Fruit fly (Drosophila melanogaster): ENCODE data around the gene Sfp26Ac.

Gene Sfp26Ac

DNA sequence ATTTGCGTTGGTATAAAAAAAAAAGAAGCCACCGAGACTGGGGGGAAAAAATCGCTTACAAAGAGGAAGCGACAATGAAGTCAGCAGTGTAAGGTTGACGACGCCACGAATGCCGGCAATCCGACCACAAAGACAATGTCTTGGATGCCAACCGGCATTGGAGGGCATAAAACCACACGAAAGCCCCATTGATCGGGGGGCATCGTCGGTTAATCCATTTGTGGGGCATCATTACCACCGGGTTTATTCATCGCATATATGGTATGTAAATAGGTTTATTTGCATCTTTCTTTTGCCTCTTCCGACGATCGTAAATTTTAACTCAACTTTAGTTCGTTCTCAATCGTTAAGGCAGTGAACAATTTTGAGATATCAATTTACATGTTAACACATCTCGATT lies 2.4 kb upstream of the Sfp26Ac start:
- TF ChIP-seq CG8478 (optimal IDR thresholded peaks at IDR 0.05) (no peak), CTCF (optimal IDR thresholded peaks at IDR 0.05) (no peak)

DNA sequence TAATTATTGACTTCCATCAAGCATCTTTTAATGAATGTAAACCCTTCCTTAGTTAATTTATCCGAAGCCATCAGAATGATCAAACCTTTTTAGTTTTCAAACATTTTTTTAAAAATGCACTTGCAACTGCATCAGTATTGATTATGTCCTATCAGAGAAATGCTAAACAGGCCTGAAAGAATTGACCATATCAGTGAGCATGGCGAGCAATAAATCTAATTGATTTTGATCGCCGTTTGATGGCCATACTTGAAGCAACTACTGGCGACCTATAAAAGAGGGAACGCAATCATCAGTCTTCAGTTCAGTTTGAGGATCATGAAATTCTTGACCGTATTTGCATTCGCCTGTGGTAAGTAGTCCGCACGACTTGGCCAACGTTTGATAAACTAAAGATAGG lies 1.1 kb upstream of the Sfp26Ac start, which contains the start of gene CG9029:
CG9029 (plus strand) TSS at position 301 of the 400 bp plus-strand sequence.
- TF ChIP-seq CTCF (optimal IDR thresholded peaks at IDR 0.05): no peak
- no peak for TF ChIP-seq CG8478 (optimal IDR thresholded peaks at IDR 0.05)

DNA sequence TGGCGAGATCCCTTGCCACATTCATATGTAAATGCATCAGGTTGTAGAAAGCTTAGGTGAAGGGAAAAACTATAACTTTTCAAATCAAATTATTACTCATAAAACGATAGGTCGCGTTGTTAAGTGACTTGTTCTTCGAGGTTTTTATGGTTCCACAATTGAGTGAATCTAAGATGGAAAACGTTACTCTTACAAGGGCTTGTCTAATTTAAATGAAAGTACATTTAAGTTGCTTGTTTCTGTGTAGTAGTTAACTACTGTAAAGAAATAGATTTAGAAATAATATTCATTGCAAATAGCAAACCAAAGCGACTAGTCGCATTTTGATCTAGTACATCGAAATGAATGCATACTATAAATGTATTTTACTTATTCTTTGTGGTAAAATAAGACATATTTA lies 1.1 kb downstream of the Sfp26Ac start, which contains the start of gene CG44574:
CG44574 (plus strand) TSS at position 301 of the 400 bp plus-strand sequence.
- TF ChIP-seq CTCF (optimal IDR thresholded peaks at IDR 0.05) (no peak), CG8478 (optimal IDR thresholded peaks at IDR 0.05) (no peak)

DNA sequence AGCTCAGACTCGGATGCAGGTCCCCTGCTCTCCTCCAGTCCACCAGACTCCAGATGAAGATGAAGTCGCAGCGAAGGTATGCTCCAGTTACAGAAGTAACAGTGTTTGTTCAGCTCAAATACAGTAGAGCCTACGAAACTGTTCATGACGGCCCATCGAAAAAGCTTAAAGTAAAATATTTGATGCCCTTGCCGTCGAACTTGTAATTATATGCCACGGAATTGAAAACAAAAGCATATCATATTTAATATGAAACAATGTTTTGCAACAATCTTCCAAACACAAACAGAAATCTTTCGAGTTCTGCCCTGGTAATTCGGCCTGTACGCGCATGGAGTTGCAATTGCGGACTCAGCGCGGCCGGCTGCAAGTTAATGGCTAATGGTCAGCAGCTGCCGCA lies 3.4 kb downstream of the Sfp26Ac start:
- TF ChIP-seq CTCF (optimal IDR thresholded peaks at IDR 0.05) (no peak), CG8478 (optimal IDR thresholded peaks at IDR 0.05) (no peak)

DNA sequence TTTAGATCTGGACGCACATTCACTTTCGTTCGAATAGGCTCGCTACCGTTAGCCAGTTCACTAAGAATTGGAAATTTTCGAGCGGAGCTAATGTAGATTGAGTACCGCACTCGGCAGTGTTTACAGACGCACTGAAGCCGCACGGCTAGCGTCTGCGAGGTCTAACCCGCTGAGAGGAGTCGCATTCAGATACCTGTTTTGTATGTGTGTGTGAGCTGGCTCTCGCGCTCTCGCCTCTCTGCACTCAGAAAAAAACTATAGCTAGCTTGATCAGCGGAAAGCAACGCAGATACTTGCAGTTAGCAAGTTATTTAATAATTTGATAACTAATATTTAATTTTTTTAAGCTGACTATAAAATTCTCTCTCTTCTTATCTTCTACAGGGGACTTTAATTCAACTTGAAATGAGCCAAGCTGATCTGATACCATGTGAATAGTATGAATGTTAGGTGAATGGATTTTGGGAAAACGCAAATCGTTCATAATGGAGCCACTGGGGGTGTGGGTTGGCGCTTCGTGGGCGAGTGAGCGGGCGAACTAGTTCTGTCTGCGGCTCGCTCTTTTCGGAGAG lies 5.1 kb downstream of the Sfp26Ac start, which contains the start of gene rau:
rau (minus strand) TSS at position 136 of the 572 bp plus-strand sequence.
- TF ChIP-seq CG8478 (optimal IDR thresholded peaks at IDR 0.05) (no peak), CTCF (optimal IDR thresholded peaks at IDR 0.05) (no peak)

DNA sequence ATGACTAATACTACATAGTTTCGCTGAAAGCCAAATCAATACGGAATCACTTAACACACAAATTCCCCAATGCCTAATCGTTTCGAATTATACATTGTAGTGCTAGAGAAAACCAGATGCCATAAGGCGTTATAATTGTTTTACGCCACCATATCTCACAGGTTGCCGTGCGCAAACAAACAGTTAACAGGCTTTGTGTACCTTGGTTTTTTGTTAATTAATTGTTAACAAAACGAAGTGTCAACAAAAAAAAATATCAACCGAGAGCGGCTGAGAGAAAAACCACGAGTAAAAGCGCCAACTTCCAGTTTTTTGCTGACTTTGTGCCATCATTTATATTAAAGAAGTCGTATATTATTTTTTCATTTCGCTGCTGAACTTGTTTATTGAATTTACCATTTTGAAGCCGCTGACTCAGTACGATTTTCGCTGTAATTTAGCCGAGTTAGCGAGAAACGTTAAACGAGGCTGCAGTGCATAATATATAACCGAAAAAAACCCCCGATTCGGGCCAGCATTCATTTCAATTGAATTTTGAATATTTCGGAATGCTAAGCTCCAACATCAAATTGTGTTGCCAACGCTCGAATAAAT lies 8.0 kb downstream of the Sfp26Ac start:
- TF ChIP-seq CTCF (optimal IDR thresholded peaks at IDR 0.05) (no peak), CG8478 (optimal IDR thresholded peaks at IDR 0.05) (no peak)

DNA sequence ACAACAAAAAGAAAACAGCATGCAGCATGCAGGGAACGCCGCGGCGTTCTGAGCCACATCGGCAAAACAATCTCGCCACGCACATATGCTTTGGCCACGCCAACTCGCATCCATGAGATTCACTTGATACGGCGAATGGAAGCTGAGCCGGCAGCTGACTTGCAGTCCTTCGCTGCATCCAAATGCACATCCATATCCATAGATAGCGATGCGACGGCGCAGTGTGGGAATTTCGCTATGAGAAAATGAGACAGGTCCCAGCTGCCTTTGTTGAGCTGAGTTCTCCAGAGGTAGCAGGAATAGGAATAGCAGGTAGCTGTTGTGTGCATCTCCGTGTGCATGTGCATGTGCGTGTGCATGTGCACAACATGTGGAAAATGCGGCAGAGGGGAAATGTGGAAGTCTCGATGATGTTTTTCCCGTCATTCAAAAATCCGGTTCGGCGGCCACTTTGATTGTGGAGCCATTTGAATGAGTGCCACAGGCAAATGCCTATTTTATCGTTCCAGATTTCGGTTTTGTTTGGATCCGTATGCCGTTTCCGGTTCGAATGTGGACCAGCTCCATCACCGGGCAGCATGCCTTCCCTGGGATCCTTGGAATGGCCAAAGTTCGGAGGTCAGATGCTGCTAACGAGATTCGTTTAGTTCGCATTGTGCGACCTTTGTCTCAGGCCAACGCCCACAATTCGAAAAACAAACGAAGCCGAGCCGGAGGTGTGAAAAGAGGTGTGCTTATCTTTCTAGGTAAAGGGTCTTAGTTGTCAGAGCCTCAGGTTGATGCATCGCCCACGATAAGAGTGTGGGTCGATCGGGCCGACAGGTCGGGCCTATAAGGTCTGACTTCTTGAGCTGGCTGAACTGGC lies 13.5 kb downstream of the Sfp26Ac start:
- no peak for TF ChIP-seq CG8478 (optimal IDR thresholded peaks at IDR 0.05)
- no peak for TF ChIP-seq CTCF (optimal IDR thresholded peaks at IDR 0.05)

DNA sequence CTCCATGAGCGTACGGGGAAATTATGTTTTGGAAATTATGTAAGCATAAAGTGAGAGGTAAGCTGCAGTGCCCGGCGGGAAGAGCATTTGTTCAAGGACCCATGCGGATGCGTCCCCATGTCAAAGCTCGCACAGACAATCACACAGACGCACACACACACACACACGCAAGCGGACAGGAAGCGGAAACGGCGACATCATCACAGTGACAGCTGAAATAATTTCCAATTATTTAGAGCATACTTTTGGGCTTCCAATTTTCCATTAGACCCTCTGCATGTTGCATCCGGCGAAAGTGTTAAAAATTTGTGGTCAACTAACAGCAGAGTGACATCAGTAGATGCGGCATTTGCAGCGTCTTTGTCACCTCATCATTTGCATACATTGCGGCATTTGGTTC lies 17.8 kb downstream of the Sfp26Ac start:
- TF ChIP-seq CG8478 (optimal IDR thresholded peaks at IDR 0.05) (no peak), CTCF (optimal IDR thresholded peaks at IDR 0.05) (no peak)

DNA sequence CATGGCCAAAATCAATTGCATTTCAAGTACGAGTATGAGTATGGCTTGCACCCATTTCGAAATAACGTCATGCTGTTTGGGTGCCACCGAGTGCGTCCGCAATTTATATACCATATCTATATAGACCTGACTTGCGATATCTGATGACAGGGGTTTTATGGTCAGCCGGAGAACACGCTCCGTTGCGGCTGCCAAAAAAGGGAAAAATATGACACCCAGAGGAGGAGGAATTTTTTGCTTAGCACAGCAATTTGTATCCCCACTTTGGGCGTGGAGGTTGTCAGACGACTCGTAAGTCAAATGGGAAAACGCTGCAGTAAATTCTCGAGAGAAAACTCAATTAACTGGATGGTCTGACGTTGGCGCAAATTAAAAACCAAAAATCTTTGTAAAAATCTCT lies 27.8 kb downstream of the Sfp26Ac start:
- TF ChIP-seq CG8478 (optimal IDR thresholded peaks at IDR 0.05): no peak
- no peak for TF ChIP-seq CTCF (optimal IDR thresholded peaks at IDR 0.05)
